Worm (Caenorhabditis elegans) whole organism, L3 larva: Measurements from ENCODE around the gene dyla-1.

Experiments
- ceh-28 ChIP-seq: fragments of 150-350 bp; optimal IDR thresholded peaks from 2 replicates; lab custom pipeline; 2014; ENCODE audit warnings: missing biosample characterization, missing genetic modification reagents, missing genetic modification characterization
- elt-2 ChIP-seq: sonication (generic microtip); optimal IDR thresholded peaks from 2 replicates; lab custom pipeline; 2016; ENCODE audit warnings: missing genetic modification reagents, mild to moderate bottlenecking, missing genetic modification characterization, missing compliant biosample characterization
- elt-3 ChIP-seq, 3 experiments: fragments of 150-350 bp in 1 of 3; sonication (generic microtip) in 2 of 3; optimal IDR thresholded peaks; 2 replicates in 2 of 3; 4 replicates in 1 of 3; lab custom pipeline; 2014 to 2017; ENCODE audit warnings: missing biosample characterization in 3 of 3, missing genetic modification characterization in 3 of 3
- fos-1 ChIP-seq: fragments of 150-350 bp; optimal IDR thresholded peaks from 2 replicates; lab custom pipeline; 2014; ENCODE audit warnings: missing biosample characterization, missing genetic modification characterization
- jun-1 ChIP-seq: fragments of 150-350 bp; optimal IDR thresholded peaks from 2 replicates; lab custom pipeline; 2014; ENCODE audit warnings: missing biosample characterization, missing genetic modification reagents, missing genetic modification characterization
- nhr-11 ChIP-seq: fragments of 150-350 bp; optimal IDR thresholded peaks from 2 replicates; lab custom pipeline; 2014; ENCODE audit warnings: missing biosample characterization, missing genetic modification characterization
- nhr-25 ChIP-seq: sonication (generic microtip); optimal IDR thresholded peaks from 2 replicates; lab custom pipeline; 2017; ENCODE audit warnings: missing biosample characterization, missing genetic modification characterization
- nhr-76 ChIP-seq: fragments of 150-350 bp; sonication (generic microtip); optimal IDR thresholded peaks from 5 replicates; lab custom pipeline; 2014; ENCODE audit warnings: missing biosample characterization, missing genetic modification characterization
- nhr-77 ChIP-seq: fragments of 150-350 bp; optimal IDR thresholded peaks from 2 replicates; lab custom pipeline; 2014; ENCODE audit warnings: missing biosample characterization, missing genetic modification characterization
- pqm-1 ChIP-seq: fragments of 150-350 bp; optimal IDR thresholded peaks from 2 replicates; lab custom pipeline; 2017; ENCODE audit warnings: missing biosample characterization, missing genetic modification characterization, inconsistent platforms
- skn-1 ChIP-seq: fragments of 150-350 bp; optimal IDR thresholded peaks from 2 replicates; lab custom pipeline; 2014; ENCODE audit warnings: missing biosample characterization, missing genetic modification characterization
- tbx-2 ChIP-seq: sonication (generic microtip); optimal IDR thresholded peaks from 2 replicates; lab custom pipeline; 2016; ENCODE audit warnings: mild to moderate bottlenecking, missing genetic modification characterization, missing compliant biosample characterization
- unc-62 ChIP-seq: fragments of 150-350 bp; sonication (generic microtip); optimal IDR thresholded peaks from 4 replicates; lab custom pipeline; 2014; ENCODE audit warnings: missing biosample characterization, missing genetic modification reagents, missing genetic modification characterization
- zag-1 ChIP-seq: fragments of 150-350 bp; optimal IDR thresholded peaks from 2 replicates; lab custom pipeline; 2014; ENCODE audit warnings: missing biosample characterization, missing genetic modification characterization

DNA sequence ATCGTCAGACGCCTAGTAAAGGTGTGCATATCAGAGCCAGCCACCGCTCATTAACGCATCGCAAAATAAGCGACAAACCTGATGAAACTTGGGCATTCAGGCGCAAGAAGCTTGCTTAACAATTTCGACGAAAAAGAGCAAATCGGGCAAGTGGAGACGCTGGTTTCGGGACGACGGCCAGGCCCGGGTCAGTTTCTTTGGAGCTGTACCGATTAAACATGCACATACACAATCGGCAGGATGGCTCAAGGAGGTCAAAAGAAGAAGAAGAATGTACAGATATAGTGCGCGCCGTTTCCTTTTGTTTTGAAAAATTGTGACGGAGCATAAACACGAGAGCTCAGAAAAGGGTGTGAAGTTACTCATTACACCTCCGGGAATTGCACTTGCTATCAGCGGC lies 14.3 kb upstream of the dyla-1 start:
- no peak for TF ChIP-seq fos-1 (tag; lab: Kevin White, UChicago)
- TF ChIP-seq unc-62 (GFP tag; lab: Kevin White, UChicago) = no peak
- no peak for TF ChIP-seq tbx-2 (tag; lab: Kevin White, UChicago)
- no peak for TF ChIP-seq elt-3 (tag; optimal IDR thresholded peaks at IDR 0.05; lab: Kevin White, UChicago)
- no peak for TF ChIP-seq jun-1
- no peak for TF ChIP-seq nhr-77 (tag; lab: Kevin White, UChicago)
- TF ChIP-seq zag-1 = no peak
- no peak for TF ChIP-seq pqm-1 (tag; lab: Kevin White, UChicago)
- TF ChIP-seq skn-1 (tag; lab: Kevin White, UChicago) = no peak
- no peak for TF ChIP-seq nhr-76
- TF ChIP-seq nhr-25 (tag; lab: Kevin White, UChicago) = no peak
- TF ChIP-seq elt-2 (tag; lab: Kevin White, UChicago) = no peak
- TF ChIP-seq ceh-28 (tag; lab: Kevin White, UChicago) = no peak
- no peak for TF ChIP-seq nhr-11 (tag; lab: Kevin White, UChicago)
